Worm (Caenorhabditis elegans) whole organism, L1 larva: Measurements from ENCODE around the gene C16C8.16.

Source experiments
- C04F5.9 ChIP-seq: sonication (generic microtip); optimal IDR thresholded peaks from 2 replicates; lab custom pipeline; 2016; ENCODE audit warnings: missing genetic modification characterization, missing compliant biosample characterization
- egl-27 ChIP-seq, 2 experiments: fragments of 150-350 bp in 1 of 2; sonication (generic microtip); optimal IDR thresholded peaks; 3 replicates each; lab custom pipeline; 2017 to 2018; ENCODE audit warnings: missing biosample characterization in 2 of 2, missing genetic modification characterization in 2 of 2, missing genetic modification reagents in 2 of 2
- elt-3 ChIP-seq, 6 experiments: fragments of 150-350 bp in 1 of 6; sonication (generic microtip); optimal IDR thresholded peaks; 2 replicates each; lab custom pipeline; 2017 to 2018; ENCODE audit warnings: missing biosample characterization in 6 of 6, missing genetic modification characterization in 6 of 6, inconsistent platforms in 1 of 6
- fkh-10 ChIP-seq: sonication (generic microtip); optimal IDR thresholded peaks from 2 replicates; lab custom pipeline; 2017; ENCODE audit warnings: missing biosample characterization, missing genetic modification reagents, missing genetic modification characterization
- hlh-17 ChIP-seq: fragments of 200-800 bp; sonication (Bioruptor generic); optimal IDR thresholded peaks from 2 replicates; lab custom pipeline; 2018; ENCODE audit warnings: missing genetic modification characterization, mild to moderate bottlenecking, missing compliant biosample characterization, moderate library complexity, borderline replicate concordance
- jun-1 ChIP-seq: fragments of 150-350 bp; optimal IDR thresholded peaks from 2 replicates; lab custom pipeline; 2014; ENCODE audit warnings: missing biosample characterization, missing genetic modification reagents, missing genetic modification characterization
- lin-13 ChIP-seq: fragments of 150-350 bp; optimal IDR thresholded peaks from 2 replicates; lab custom pipeline; 2014; ENCODE audit warnings: missing biosample characterization, missing genetic modification reagents, missing genetic modification characterization
- lin-15B ChIP-seq: fragments of 150-350 bp; sonication (generic microtip); optimal IDR thresholded peaks from 3 replicates; lab custom pipeline; 2014; ENCODE audit warnings: missing biosample characterization, missing genetic modification characterization
- mep-1 ChIP-seq: fragments of 150-350 bp; optimal IDR thresholded peaks from 2 replicates; lab custom pipeline; 2014; ENCODE audit warnings: missing biosample characterization, missing genetic modification characterization
- unc-62 ChIP-seq: fragments of 150-350 bp; optimal IDR thresholded peaks from 2 replicates; lab custom pipeline; 2014; ENCODE audit warnings: missing biosample characterization, missing genetic modification reagents, missing genetic modification characterization
- zip-4 ChIP-seq: fragments of 200-800 bp; sonication (Bioruptor generic); optimal IDR thresholded peaks from 2 replicates; lab custom pipeline; 2018; ENCODE audit warnings: mild to moderate bottlenecking, missing genetic modification characterization, moderate library complexity, missing compliant biosample characterization

DNA sequence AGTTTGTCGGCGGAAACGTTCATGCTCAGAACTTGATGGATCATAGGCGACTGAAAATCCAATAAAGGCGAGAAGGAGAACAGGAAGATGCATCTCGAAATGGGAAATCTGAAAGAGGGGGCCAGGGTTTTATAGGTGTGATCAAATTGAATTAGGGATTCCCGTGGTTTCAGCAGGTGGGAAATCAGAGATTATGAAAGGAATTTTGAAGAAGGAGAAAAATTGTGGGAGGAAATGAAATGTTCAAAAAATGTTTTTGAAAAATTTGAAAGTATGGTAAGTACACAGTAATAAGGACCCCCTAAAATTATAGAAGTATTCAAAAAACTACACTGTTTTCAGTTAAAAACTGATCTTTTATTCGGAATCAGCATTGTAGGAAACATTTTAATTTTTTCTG is 25.0 kb downstream of the C16C8.16 start, which contains the start of gene Y49F6B.20:
- TF ChIP-seq unc-62 (GFP tag; lab: Kevin White, UChicago) (no peak), hlh-17 (no peak), elt-3 (tag; optimal IDR thresholded peaks at IDR 0.05; lab: Kevin White, UChicago) (no peak), jun-1 (no peak), fkh-10 (GFP tag; lab: Kevin White, UChicago) (no peak), egl-27 (tag; optimal IDR thresholded peaks at IDR 0.05; lab: Kevin White, UChicago) (no peak), zip-4 (GFP tag; lab: Kevin White, UChicago) (no peak), C04F5.9 (tag; lab: Kevin White, UChicago) (no peak), lin-13 (no peak), lin-15B (tag; lab: Kevin White, UChicago) (no peak), mep-1 (tag; lab: Kevin White, UChicago) (no peak)
